Worm (Caenorhabditis elegans) whole organism, midembryonic: ENCODE measurements around the gene srlf-19.

ENCODE experiments used
- klf-2 ChIP-seq: fragments of 200-800 bp; sonication (Bioruptor generic); conservative IDR thresholded peaks from 2 replicates; pipeline ENCODE4 v1.3.6; 2022; ENCODE audit warnings: missing genetic modification reagents, missing genetic modification characterization, missing compliant biosample characterization
- tab-1 ChIP-seq: fragments of 200-800 bp; sonication (Bioruptor generic); IDR thresholded peaks from 2 replicates; pipeline ENCODE4 v1.3.6; 2022; ENCODE audit warnings: missing genetic modification characterization, missing compliant biosample characterization
- ztf-29 ChIP-seq: fragments of 200-800 bp; sonication (Bioruptor generic); IDR thresholded peaks from 2 replicates; pipeline ENCODE4 v1.3.6; 2022; ENCODE audit warnings: missing genetic modification reagents, missing genetic modification characterization, missing compliant biosample characterization

DNA sequence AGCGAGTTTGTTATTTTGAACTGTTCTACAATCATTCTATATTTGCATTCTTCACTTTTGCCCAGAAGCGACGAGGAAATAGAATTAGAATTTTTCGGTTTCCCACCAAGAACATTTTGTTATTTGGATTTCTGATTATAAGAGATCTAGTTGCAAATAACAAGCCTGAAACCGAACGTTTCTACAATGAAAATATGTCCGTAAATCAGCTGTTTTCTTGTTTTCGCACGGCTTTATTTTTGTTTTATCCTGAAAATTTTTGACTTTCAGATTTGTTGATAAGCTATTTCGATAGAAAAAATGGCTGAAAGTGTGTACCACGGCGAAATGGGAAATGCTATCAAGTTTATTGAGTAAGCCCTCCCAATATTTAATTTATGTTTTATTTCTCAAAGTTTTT, 22.3 kb downstream of the srlf-19 start, which contains the start of gene srw-108:
- TF ChIP-seq tab-1 (GFP tag; lab: Robert Waterston, UW) (no peak), klf-2 (GFP tag; lab: Robert Waterston, UW) (no peak), ztf-29 (no peak)
